Fruit fly (Drosophila melanogaster): ENCODE measurements around the gene Nup133.

The Nup133 gene

dm6 chr3R:22664274-22664673, 26.1 kb upstream of the Nup133 start (continued):
- TF ChIP-seq exex (tag; optimal IDR thresholded peaks at IDR 0.05) = no peak
- peak; percentile 24 for TF ChIP-seq Chrac-16 (GFP tag; optimal IDR thresholded peaks at IDR 0.05)
- no peak for TF ChIP-seq CkIIα-i1 (GFP tag; IDR thresholded peaks at IDR 0.05)
- no peak for TF ChIP-seq CG2202 (tag; optimal IDR thresholded peaks at IDR 0.05)
- TF ChIP-seq cwo (GFP tag; optimal IDR thresholded peaks at IDR 0.05) = no peak
- peak; percentile 20; the same call in 2 of the 3 replicates for TF ChIP-seq croc (GFP tag; conservative IDR thresholded peaks at IDR 0.05)
- TF ChIP-seq CG6683 (GFP tag; optimal IDR thresholded peaks at IDR 0.05) = no peak
- TF ChIP-seq CG2712 (tag; optimal IDR thresholded peaks at IDR 0.05) = peak; percentile 45
- TF ChIP-seq crp (GFP tag; optimal IDR thresholded peaks at IDR 0.05) = no peak
- TF ChIP-seq Hey (tag; optimal IDR thresholded peaks at IDR 0.05) = no peak
- TF ChIP-seq CG32767 (GFP tag; IDR thresholded peaks at IDR 0.05) = 0 out of 2 replicates have a peak, but pooled peaks have one; percentile 25
- TF ChIP-seq Sry-δ (GFP tag; optimal IDR thresholded peaks at IDR 0.05) = peak; percentile 2
- peak; percentile 43 for TF ChIP-seq ewg (GFP tag; optimal IDR thresholded peaks at IDR 0.05)
- peak; percentile 44 for TF ChIP-seq bab2 (GFP tag; optimal IDR thresholded peaks at IDR 0.05)
- TF ChIP-seq kay (GFP tag; optimal IDR thresholded peaks at IDR 0.05) = no peak
- TF ChIP-seq CG1602 (GFP tag; optimal IDR thresholded peaks at IDR 0.05) = peak; percentile 21
- TF ChIP-seq CG10979 (tag; optimal IDR thresholded peaks at IDR 0.05) = peak; percentile 55
- no peak for TF ChIP-seq CG3281 (GFP tag; optimal IDR thresholded peaks at IDR 0.05)
- TF ChIP-seq Trl (optimal IDR thresholded peaks at IDR 0.05) = no peak
- no peak for TF ChIP-seq Trl (GFP tag; optimal IDR thresholded peaks at IDR 0.05)
- no peak for TF ChIP-seq CG10565 (GFP tag; optimal IDR thresholded peaks at IDR 0.05)
- no peak for TF ChIP-seq pnt (GFP tag; optimal IDR thresholded peaks at IDR 0.05)
- no peak for TF ChIP-seq YL-1 (GFP tag; optimal IDR thresholded peaks at IDR 0.05)
- TF ChIP-seq CG12104 (GFP tag; optimal IDR thresholded peaks at IDR 0.05) = no peak
- TF ChIP-seq run (tag; optimal IDR thresholded peaks at IDR 0.05) = no peak
- TF ChIP-seq Dad (GFP tag; optimal IDR thresholded peaks at IDR 0.05) = no peak
- TF ChIP-seq jumu (GFP tag; optimal IDR thresholded peaks at IDR 0.05) = peak; percentile 17
- no peak for TF ChIP-seq sima (GFP tag; optimal IDR thresholded peaks at IDR 0.05)
- TF ChIP-seq Hr51 (GFP tag; optimal IDR thresholded peaks at IDR 0.05) = peak in 1 of 2 experiments; percentile 39
- peak; percentile 76 for TF ChIP-seq slbo (GFP tag; IDR thresholded peaks at IDR 0.05)
- TF ChIP-seq CG15011 (GFP tag; optimal IDR thresholded peaks at IDR 0.05) = no peak
- TF ChIP-seq CG18011 (GFP tag; optimal IDR thresholded peaks at IDR 0.05) = peak; percentile 8
- peak; percentile 48 for TF ChIP-seq phol (tag; optimal IDR thresholded peaks at IDR 0.05)
- peak; percentile 41; the same call in 1 of the 2 replicates for TF ChIP-seq NFAT (GFP tag; IDR thresholded peaks at IDR 0.05)
- no peak for TF ChIP-seq zf30C (GFP tag; optimal IDR thresholded peaks at IDR 0.05)
- TF ChIP-seq prd (optimal IDR thresholded peaks at IDR 0.05) = no peak
- TF ChIP-seq prd (GFP tag; IDR thresholded peaks at IDR 0.05) = peak; percentile 68; the same call in 2 of the 3 replicates
- TF ChIP-seq CG7357 (GFP tag; IDR thresholded peaks at IDR 0.05) = no peak
- TF ChIP-seq MBD-R2 (GFP tag; IDR thresholded peaks at IDR 0.05) = no peak
- TF ChIP-seq Bgb (GFP tag; IDR thresholded peaks at IDR 0.05; ENCODE audit: partially characterized antibody) = no peak
- TF ChIP-seq CG9817 (tag; optimal IDR thresholded peaks at IDR 0.05) = peak; percentile 28
- TF ChIP-seq CG6689 (GFP tag; IDR thresholded peaks at IDR 0.05) = peak; percentile 57; the same call in 1 of the 2 replicates
- no peak for TF ChIP-seq B-H1 (GFP tag; IDR thresholded peaks at IDR 0.05)
- TF ChIP-seq CG1529 (GFP tag; optimal IDR thresholded peaks at IDR 0.05) = peak; percentile 9
- no peak for TF ChIP-seq CG12299 (tag; optimal IDR thresholded peaks at IDR 0.05)
- TF ChIP-seq az2 (GFP tag; optimal IDR thresholded peaks at IDR 0.05) = peak; percentile 48
- no peak for TF ChIP-seq caup (GFP tag; optimal IDR thresholded peaks at IDR 0.05; ENCODE audit: severe bottlenecking)
- TF ChIP-seq CG10274 (GFP tag; optimal IDR thresholded peaks at IDR 0.05) = no peak
- TF ChIP-seq CG11504 (tag; optimal IDR thresholded peaks at IDR 0.05) = peak; percentile 65
- peak; percentile 86 for TF ChIP-seq ci (GFP tag; IDR thresholded peaks at IDR 0.05)
- no peak for TF ChIP-seq unc-4 (GFP tag; IDR thresholded peaks at IDR 0.05; ENCODE audit: partially characterized antibody)
